Fruit fly (Drosophila melanogaster): ENCODE measurements around the gene msd5.

Gene msd5

dm6 chr3L:1352065-1352464 is 19.1 kb upstream of the msd5 start (continued):
- TF ChIP-seq hth (optimal IDR thresholded peaks at IDR 0.05), result no peak
- no peak for TF ChIP-seq jigr1 (GFP tag; IDR thresholded peaks at IDR 0.05)
- peak; percentile 48 for TF ChIP-seq CG12744 (GFP tag; optimal IDR thresholded peaks at IDR 0.05)
- peak; percentile 7 for TF ChIP-seq CG12219 (GFP tag; optimal IDR thresholded peaks at IDR 0.05)
- no peak for TF ChIP-seq ab (GFP tag; optimal IDR thresholded peaks at IDR 0.05)
- peak; percentile 68; the same call in 1 of the 3 replicates for TF ChIP-seq mld (GFP tag; IDR thresholded peaks at IDR 0.05; ENCODE audit: partially characterized antibody)
- TF ChIP-seq knrl (GFP tag; IDR thresholded peaks at IDR 0.05; ENCODE audit: partially characterized antibody), result peak; percentile 85
- TF ChIP-seq wor (GFP tag; IDR thresholded peaks at IDR 0.05), result no peak
- TF ChIP-seq CG10462 (GFP tag; optimal IDR thresholded peaks at IDR 0.05), result peak; percentile 81
- no peak for TF ChIP-seq CG11723 (GFP tag; optimal IDR thresholded peaks at IDR 0.05)
- peak; percentile 35 for TF ChIP-seq CG10979 (tag; optimal IDR thresholded peaks at IDR 0.05)
- no peak for TF ChIP-seq toy (GFP tag; IDR thresholded peaks at IDR 0.05)
- TF ChIP-seq slou (GFP tag; optimal IDR thresholded peaks at IDR 0.05), result no peak
- TF ChIP-seq Hr3 (GFP tag; optimal IDR thresholded peaks at IDR 0.05), result no peak
- TF ChIP-seq CG9797 (GFP tag; optimal IDR thresholded peaks at IDR 0.05), result no peak
- TF ChIP-seq Hsf (GFP tag; optimal IDR thresholded peaks at IDR 0.05), result peak; percentile 34
- peak; percentile 8 for TF ChIP-seq exex (tag; optimal IDR thresholded peaks at IDR 0.05)
- TF ChIP-seq repo (GFP tag; optimal IDR thresholded peaks at IDR 0.05), result peak; percentile 11
- TF ChIP-seq CG2120 (GFP tag; optimal IDR thresholded peaks at IDR 0.05), result peak; percentile 41
- TF ChIP-seq CG2678 (tag; optimal IDR thresholded peaks at IDR 0.05), result peak; percentile 21
- TF ChIP-seq CG12071 (GFP tag; optimal IDR thresholded peaks at IDR 0.05), result no peak
- TF ChIP-seq cas (GFP tag; IDR thresholded peaks at IDR 0.05), result no peak
- TF ChIP-seq CG7928 (GFP tag; optimal IDR thresholded peaks at IDR 0.05), result no peak
- no peak for TF ChIP-seq CG6272 (GFP tag; IDR thresholded peaks at IDR 0.05)
- TF ChIP-seq sisA (GFP tag; IDR thresholded peaks at IDR 0.05), result no peak
- TF ChIP-seq luna (GFP tag; optimal IDR thresholded peaks at IDR 0.05), result no peak
- peak; percentile 30 for TF ChIP-seq CG12236 (GFP tag; optimal IDR thresholded peaks at IDR 0.05)
- no peak for TF ChIP-seq tap (tag; optimal IDR thresholded peaks at IDR 0.05)
- TF ChIP-seq pho (GFP tag; optimal IDR thresholded peaks at IDR 0.05), result peak; percentile 37
- TF ChIP-seq nerfin-2 (GFP tag; IDR thresholded peaks at IDR 0.05; ENCODE audit: partially characterized antibody), result peak; percentile 73
- peak; percentile 58 for TF ChIP-seq CG14710 (tag; optimal IDR thresholded peaks at IDR 0.05)
- no peak for TF ChIP-seq CG13123 (GFP tag; optimal IDR thresholded peaks at IDR 0.05)
- TF ChIP-seq CG15011 (GFP tag; optimal IDR thresholded peaks at IDR 0.05), result no peak
- no peak for TF ChIP-seq CG1647 (GFP tag; optimal IDR thresholded peaks at IDR 0.05)
- no peak for TF ChIP-seq grn (GFP tag; optimal IDR thresholded peaks at IDR 0.05)
- no peak for TF ChIP-seq CG6689 (GFP tag; IDR thresholded peaks at IDR 0.05)
- TF ChIP-seq Doc2 (GFP tag; IDR thresholded peaks at IDR 0.05), result no peak
- TF ChIP-seq gce (GFP tag; IDR thresholded peaks at IDR 0.05), result no peak
- no peak for TF ChIP-seq ara (GFP tag; IDR thresholded peaks at IDR 0.05)
- TF ChIP-seq CG2889 (GFP tag; IDR thresholded peaks at IDR 0.05), result no peak
- no peak for TF ChIP-seq bigmax (GFP tag; optimal IDR thresholded peaks at IDR 0.05)
- peak; percentile 48 for TF ChIP-seq CG15514 (GFP tag; optimal IDR thresholded peaks at IDR 0.05)
- TF ChIP-seq CG8089 (GFP tag; optimal IDR thresholded peaks at IDR 0.05), result no peak
- no peak for TF ChIP-seq cg (GFP tag; optimal IDR thresholded peaks at IDR 0.05)
- TF ChIP-seq CG11247 (GFP tag; IDR thresholded peaks at IDR 0.05), result 0 out of 2 replicates have a peak, but pooled peaks have one; percentile 4
- peak; percentile 37 for TF ChIP-seq CG18262 (tag; optimal IDR thresholded peaks at IDR 0.05)
- TF ChIP-seq HmgZ (tag; optimal IDR thresholded peaks at IDR 0.05), result peak; percentile 70
- no peak for TF ChIP-seq maf-S (GFP tag; optimal IDR thresholded peaks at IDR 0.05)
- TF ChIP-seq trh (GFP tag; optimal IDR thresholded peaks at IDR 0.05), result no peak
- no peak for TF ChIP-seq dm (GFP tag; optimal IDR thresholded peaks at IDR 0.05)
- peak; percentile 32 for TF ChIP-seq Meics (GFP tag; optimal IDR thresholded peaks at IDR 0.05)
- no peak for TF ChIP-seq CG9437 (GFP tag; optimal IDR thresholded peaks at IDR 0.05)
- no peak for TF ChIP-seq CG11093 (GFP tag; IDR thresholded peaks at IDR 0.05)

Data from whole organism, embryonic.